Worm (Caenorhabditis elegans): ENCODE measurements around the gene best-14.

Gene best-14

DNA sequence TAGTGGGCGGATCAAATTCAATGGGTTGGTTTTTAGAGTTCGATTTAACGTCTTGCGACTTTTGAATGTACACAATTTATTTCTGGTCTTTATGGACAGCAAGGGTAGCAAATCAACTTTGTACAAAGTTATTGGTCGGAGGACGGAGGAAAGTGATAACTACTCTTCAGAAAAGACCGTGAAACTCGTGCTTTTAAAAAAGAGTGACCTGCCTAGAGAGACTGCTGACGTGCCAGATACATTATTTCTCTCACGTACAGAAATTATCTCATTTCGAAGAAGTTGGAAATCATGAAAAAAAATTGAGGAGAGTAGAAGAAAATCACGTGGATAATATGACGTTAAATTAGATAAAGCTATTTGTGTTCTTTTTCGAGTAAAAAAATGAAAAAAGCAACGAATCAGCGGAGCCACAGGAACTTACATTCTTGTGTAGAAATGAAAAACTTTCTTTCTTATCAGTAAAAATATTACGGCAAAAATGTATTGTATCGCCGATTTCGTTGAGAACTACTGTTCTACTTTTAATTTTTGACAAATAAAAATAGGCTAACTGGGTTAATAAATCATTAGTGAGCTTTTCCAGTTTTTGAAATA lies 21.6 kb upstream of the best-14 start, which contains the start of gene ppm-1.A (continued):
- TF ChIP-seq egl-27 (tag; optimal IDR thresholded peaks at IDR 0.05), result no peak
- no peak for TF ChIP-seq nhr-111 (GFP tag; optimal IDR thresholded peaks at IDR 0.05)
- TF ChIP-seq gei-8 (GFP tag; optimal IDR thresholded peaks at IDR 0.05), result no peak
- TF ChIP-seq lsy-2 (tag; optimal IDR thresholded peaks at IDR 0.05), result peak in 1 of 2 experiments; percentile 21
- TF ChIP-seq daf-19 (GFP tag; conservative IDR thresholded peaks at IDR 0.05), result no peak
- TF ChIP-seq snpc-1.2 (GFP tag; IDR thresholded peaks at IDR 0.05), result no peak
- TF ChIP-seq lin-29 (GFP tag; IDR thresholded peaks at IDR 0.05), result no peak
- TF ChIP-seq F37D6.2 (tag; optimal IDR thresholded peaks at IDR 0.05), result no peak
- no peak for TF ChIP-seq madf-5 (GFP tag; IDR thresholded peaks at IDR 0.05)
- peak; percentile 35 for TF ChIP-seq hlh-11 (tag; optimal IDR thresholded peaks at IDR 0.05)
- TF ChIP-seq daf-8 (GFP tag; IDR thresholded peaks at IDR 0.05), result no peak

DNA sequence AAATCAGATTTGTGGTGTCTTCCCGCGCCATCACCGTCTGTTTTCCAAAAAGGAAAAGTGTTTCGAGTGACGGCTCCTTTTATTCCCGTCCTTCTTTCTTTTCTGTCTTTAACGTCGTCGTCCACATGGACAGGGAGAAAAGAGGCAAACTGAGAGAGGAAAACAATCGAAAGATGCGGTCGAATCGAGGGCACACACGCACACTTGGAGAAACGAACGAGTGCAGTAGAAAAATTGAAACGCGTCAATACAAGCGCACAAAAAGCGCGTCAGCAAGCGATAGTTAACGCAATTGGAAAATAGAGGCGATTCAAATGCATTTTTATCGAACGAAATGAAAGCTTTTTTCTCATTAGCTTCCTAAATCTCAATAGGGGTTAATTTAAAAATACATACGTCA lies 21.0 kb upstream of the best-14 start:
- TF ChIP-seq attf-4 (tag; optimal IDR thresholded peaks at IDR 0.05), result no peak
- no peak for TF ChIP-seq Y75B8A.6 (GFP tag; IDR thresholded peaks at IDR 0.05)
- peak; percentile 94 for TF ChIP-seq mep-1 (tag; optimal IDR thresholded peaks at IDR 0.05)
- TF ChIP-seq mdt-29 (GFP tag; IDR thresholded peaks at IDR 0.05), result no peak
- no peak for TF ChIP-seq nhr-111 (GFP tag; optimal IDR thresholded peaks at IDR 0.05)
- TF ChIP-seq nhr-76 (tag; optimal IDR thresholded peaks at IDR 0.05), result no peak
- TF ChIP-seq ama-1 (optimal IDR thresholded peaks at IDR 0.05), result peak; percentile 83
- peak; percentile 46 for TF ChIP-seq unc-130 (GFP tag; optimal IDR thresholded peaks at IDR 0.05)
- no peak for TF ChIP-seq mxl-2 (GFP tag; conservative IDR thresholded peaks at IDR 0.05)
- 0 out of 2 replicates have a peak, but pooled peaks have one; percentile 35 for TF ChIP-seq dmd-9 (GFP tag; IDR thresholded peaks at IDR 0.05)
- TF ChIP-seq F44E2.7 (GFP tag; IDR thresholded peaks at IDR 0.05), result no peak
- peak; percentile 33; the same call in 1 of the 2 replicates for TF ChIP-seq php-3 (GFP tag; IDR thresholded peaks at IDR 0.05)
- peak; percentile 85 for TF ChIP-seq F37D6.2 (tag; optimal IDR thresholded peaks at IDR 0.05)
- TF ChIP-seq saeg-2 (GFP tag; IDR thresholded peaks at IDR 0.05), result no peak
- peak in 1 of 2 experiments; percentile 3 for TF ChIP-seq ZK546.5 (tag; optimal IDR thresholded peaks at IDR 0.05)
- TF ChIP-seq pha-4 (GFP tag; IDR thresholded peaks at IDR 0.05), result peak; percentile 63; the same call in 1 of the 2 replicates
- peak; percentile 92 for TF ChIP-seq pha-4 (tag; optimal IDR thresholded peaks at IDR 0.05)
- peak; percentile 96 for TF ChIP-seq dpl-1 (GFP tag; optimal IDR thresholded peaks at IDR 0.05)
- TF ChIP-seq ceh-32 (tag; optimal IDR thresholded peaks at IDR 0.05; ENCODE audit: poor library complexity), result no peak
- peak; percentile 75 for TF ChIP-seq ctbp-1 (GFP tag; IDR thresholded peaks at IDR 0.05)
- peak; percentile 81 for TF ChIP-seq T20F7.1 (GFP tag; optimal IDR thresholded peaks at IDR 0.05)
- no peak for TF ChIP-seq egl-27 (tag; optimal IDR thresholded peaks at IDR 0.05)
- TF ChIP-seq lin-1 (GFP tag; IDR thresholded peaks at IDR 0.05), result 0 out of 2 replicates have a peak, but pooled peaks have one; percentile 29
- peak in 1 of 2 experiments; percentile 90 for TF ChIP-seq mdl-1 (tag; optimal IDR thresholded peaks at IDR 0.05)
- TF ChIP-seq skn-1 (tag; optimal IDR thresholded peaks at IDR 0.05), result no peak
- peak; percentile 94 for TF ChIP-seq mxl-3 (GFP tag; optimal IDR thresholded peaks at IDR 0.05)
- no peak for TF ChIP-seq dmd-8 (GFP tag; IDR thresholded peaks at IDR 0.05)
- TF ChIP-seq lir-3 (tag; optimal IDR thresholded peaks at IDR 0.05), result no peak
- TF ChIP-seq nhr-77 (tag; optimal IDR thresholded peaks at IDR 0.05), result peak; percentile 77
- TF ChIP-seq F49E8.2 (tag; optimal IDR thresholded peaks at IDR 0.05; ENCODE audit: borderline replicate concordance), result no peak
- TF ChIP-seq madf-9 (GFP tag; conservative IDR thresholded peaks at IDR 0.05), result no peak; the same call in 1 of the 2 replicates
- peak; percentile 76 for TF ChIP-seq ceh-20 (GFP tag; IDR thresholded peaks at IDR 0.05)
- 0 out of 2 replicates have a peak, but pooled peaks have one; percentile 55 for TF ChIP-seq lin-29 (GFP tag; IDR thresholded peaks at IDR 0.05)
- peak; percentile 89 for TF ChIP-seq hmg-1.1 (GFP tag; IDR thresholded peaks at IDR 0.05)
- peak; percentile 66; the same call in 1 of the 2 replicates for TF ChIP-seq egl-43 (GFP tag; IDR thresholded peaks at IDR 0.05)
- TF ChIP-seq nhr-48 (tag; optimal IDR thresholded peaks at IDR 0.05), result peak; percentile 83
- TF ChIP-seq zfp-3 (GFP tag; conservative IDR thresholded peaks at IDR 0.05), result no peak
- TF ChIP-seq tag-97 (GFP tag; IDR thresholded peaks at IDR 0.05), result no peak
- TF ChIP-seq duxl-1 (tag; optimal IDR thresholded peaks at IDR 0.05; ENCODE audit: poor library complexity), result peak; percentile 82
- TF ChIP-seq daf-16 (GFP tag; optimal IDR thresholded peaks at IDR 0.05), result peak in 1 of 2 experiments; percentile 71
- TF ChIP-seq daf-16 (tag; optimal IDR thresholded peaks at IDR 0.05), result peak; percentile 66

Measured in whole organism, L4 larva.